Fruit fly (Drosophila melanogaster) whole organism: ENCODE results near the gene eIF4H1.

ENCODE experiments used
- CG8478 ChIP-seq: fragments of >200 bp; optimal IDR thresholded peaks from 2 replicates; lab custom pipeline; 2018; ENCODE audit warnings: inconsistent platforms
- Dll ChIP-seq: fragments of >200 bp; optimal IDR thresholded peaks from 2 replicates; lab custom pipeline; 2017
- EcR ChIP-seq, 2 experiments: fragments of >200 bp; optimal IDR thresholded peaks; 2 replicates each; lab custom pipeline; 2017; ENCODE audit warnings: missing biosample characterization in 2 of 2, missing genetic modification characterization in 2 of 2, missing genetic modification reagents in 2 of 2

DNA sequence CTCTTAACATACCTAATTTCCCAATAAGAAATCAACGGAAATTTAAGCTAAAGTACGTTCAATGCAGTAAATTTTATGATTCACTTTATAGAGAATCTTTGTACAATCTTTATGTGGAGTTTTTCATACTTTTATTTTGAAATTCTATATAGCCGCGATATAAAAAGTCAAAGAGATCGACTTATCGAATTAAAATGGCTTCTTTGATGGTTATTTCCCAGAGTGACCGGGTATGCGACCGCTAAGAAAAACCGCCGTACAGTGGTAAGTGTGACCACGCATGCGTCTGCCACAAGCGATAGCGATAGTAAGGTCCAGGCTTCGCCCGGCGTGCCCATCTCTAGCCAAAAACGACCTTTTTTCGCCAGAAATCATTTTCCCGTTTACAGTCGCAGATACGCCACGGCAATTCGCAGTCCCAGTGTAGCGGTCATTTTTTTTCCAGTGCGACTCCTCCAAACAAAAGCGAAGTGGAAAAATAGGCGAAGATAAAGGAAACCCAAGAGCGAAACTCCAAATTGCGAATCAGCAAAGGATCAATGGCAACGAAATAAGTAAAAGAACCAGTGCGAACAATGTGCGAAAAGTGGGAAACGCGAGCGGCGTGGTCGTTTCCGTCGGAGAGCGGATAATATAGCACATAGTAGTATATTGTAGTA is 25.9 kb upstream of the eIF4H1 start, which contains the start of gene hang:
- TF ChIP-seq CG8478 (lab: Kevin White, UChicago): no peak
- no peak for TF ChIP-seq Dll (lab: Kevin White, UChicago)
- TF ChIP-seq EcR (GFP tag; optimal IDR thresholded peaks at IDR 0.05; lab: Kevin White, UChicago): no peak
